Worm (Caenorhabditis elegans) whole organism, dauer: ENCODE data around the gene F53F8.7.

ENCODE experiments used
- unc-62 ChIP-seq: sonication (generic microtip); optimal IDR thresholded peaks from 2 replicates; lab custom pipeline; 2017; ENCODE audit warnings: missing biosample characterization, missing genetic modification reagents, missing genetic modification characterization

The F53F8.7 gene

ce11 chrV:20662474-20662873 lies 35.7 kb downstream of the F53F8.7 start:
- TF ChIP-seq unc-62 = no peak

ce11 chrV:20660025-20660424 lies 38.1 kb downstream of the F53F8.7 start, which contains the start of gene W01F3.2:
W01F3.2 (plus strand) TSS chrV:20660325.
- TF ChIP-seq unc-62 = no peak

- no peak for TF ChIP-seq unc-62
Measured at ce11 chrV:20656626-20657025, 41.5 kb downstream of the F53F8.7 start.

- no peak for TF ChIP-seq unc-62
Measured at ce11 chrV:20655174-20655573, 43.0 kb downstream of the F53F8.7 start.

ce11 chrV:20654350-20654749 lies 43.8 kb downstream of the F53F8.7 start, which contains the start of gene mnr-1:
mnr-1 (plus strand) TSS chrV:20654650.
- no peak for TF ChIP-seq unc-62

ce11 chrV:20651923-20652322 lies 46.2 kb downstream of the F53F8.7 start:
- no peak for TF ChIP-seq unc-62

- TF ChIP-seq unc-62 = no peak
Measured at ce11 chrV:20648868-20649267, 49.3 kb downstream of the F53F8.7 start.

- TF ChIP-seq unc-62 = no peak
Measured at ce11 chrV:20645479-20645878, 52.7 kb downstream of the F53F8.7 start.
